Fruit fly (Drosophila melanogaster) whole organism, wandering third instar larva: ENCODE data around the gene CG33494.

Source experiments
- Myc ChIP-seq: fragments of >200 bp; optimal IDR thresholded peaks from 2 replicates; lab custom pipeline; 2017
- Vsx2 ChIP-seq: fragments of 200-300, 225-300 bp; sonication (Bioruptor generic); optimal IDR thresholded peaks from 2 replicates; lab custom pipeline; 2018; ENCODE audit warnings: missing biosample characterization, missing genetic modification characterization; ENCODE audit not compliant: partially characterized antibody
- foxo ChIP-seq, 2 experiments: fragments of 200-800 bp; sonication (Bioruptor generic); optimal IDR thresholded peaks; 2 replicates in 1 of 2; 3 replicates in 1 of 2; lab custom pipeline; 2016 to 2017; ENCODE audit warnings: missing biosample characterization in 2 of 2, missing genetic modification characterization in 2 of 2
- pan ChIP-seq: fragments of >200 bp; optimal IDR thresholded peaks from 2 replicates; lab custom pipeline; 2017
- psq ChIP-seq: fragments of 200-800 bp; sonication (Bioruptor generic); optimal IDR thresholded peaks from 3 replicates; lab custom pipeline; 2017; ENCODE audit warnings: missing biosample characterization, mild to moderate bottlenecking, missing genetic modification characterization, moderate library complexity
- usp ChIP-seq: fragments of >200 bp; optimal IDR thresholded peaks from 2 replicates; lab custom pipeline; 2017; ENCODE audit warnings: missing biosample characterization, missing genetic modification characterization

DNA sequence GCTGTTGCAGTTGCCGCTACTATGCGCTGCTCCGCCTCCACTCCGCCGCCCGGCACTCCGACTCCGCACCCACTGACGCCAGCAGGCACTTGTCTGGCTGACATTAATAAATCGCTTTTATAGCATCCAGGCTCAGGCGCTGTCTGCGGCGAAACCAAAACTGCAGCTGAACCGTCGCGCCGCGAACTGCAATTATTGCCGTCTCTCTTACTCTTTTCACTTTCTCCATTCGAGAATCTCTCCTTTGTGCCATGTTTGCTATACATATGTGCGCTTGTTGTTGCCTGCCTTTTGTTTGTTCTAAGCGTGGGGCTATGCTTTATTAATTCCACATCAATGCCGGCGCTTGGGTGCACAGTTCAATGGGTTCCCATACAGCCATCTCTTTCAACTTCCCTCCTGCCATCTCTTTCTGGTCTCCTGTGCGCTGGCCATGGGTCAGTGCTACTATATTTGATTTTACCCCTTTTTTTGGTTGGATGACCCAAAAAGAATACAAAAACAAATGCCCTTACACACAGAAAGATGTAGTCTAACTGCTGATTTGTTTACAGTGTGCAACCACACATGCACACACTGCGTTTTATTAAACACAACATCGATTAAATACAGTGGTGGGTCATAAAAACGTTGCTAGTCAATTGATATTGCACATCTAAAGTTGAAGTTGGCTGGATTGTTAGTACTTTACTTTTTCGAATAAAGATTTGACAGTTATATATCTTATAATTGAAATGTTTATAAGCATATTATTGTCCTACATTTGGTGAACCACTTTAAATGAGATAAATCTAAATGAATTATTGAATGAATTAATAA lies 48.3 kb downstream of the CG33494 start:
- no peak for TF ChIP-seq usp
- no peak for TF ChIP-seq foxo (GFP tag; optimal IDR thresholded peaks at IDR 0.05; lab: Kevin White, UChicago)
- no peak for TF ChIP-seq psq (GFP tag; lab: Kevin White, UChicago)
- no peak for TF ChIP-seq Vsx2 (GFP tag; lab: Kevin White, UChicago)
- TF ChIP-seq pan (lab: Kevin White, UChicago) = no peak
- TF ChIP-seq Myc = no peak
